Worm (Caenorhabditis elegans): Measurements from ENCODE around the gene eat-2.
A peak's percentile ranks its signal among the peaks of the same experiment; 100 is the strongest.

The eat-2 gene

ce11 chrII:14154357-14154756 lies 17.1 kb downstream of the eat-2 start, which contains the start of gene Y48B6A.1 (continued):
- TF ChIP-seq hlh-11 (tag; optimal IDR thresholded peaks at IDR 0.05) (peak; percentile 81), ceh-62 (tag; optimal IDR thresholded peaks at IDR 0.05) (no peak), lin-15B (tag; optimal IDR thresholded peaks at IDR 0.05) (peak; percentile 88), dmd-6 (GFP tag; IDR thresholded peaks at IDR 0.05) (peak; percentile 84), daf-19 (GFP tag; conservative IDR thresholded peaks at IDR 0.05) (no peak), zip-11 (GFP tag; IDR thresholded peaks at IDR 0.05) (no peak), nhr-102 (tag; optimal IDR thresholded peaks at IDR 0.05) (peak; percentile 81), T26A8.4 (GFP tag; IDR thresholded peaks at IDR 0.05) (peak; percentile 79), ztf-11 (tag; optimal IDR thresholded peaks at IDR 0.05) (no peak), saeg-2 (GFP tag; IDR thresholded peaks at IDR 0.05) (0 out of 2 replicates have a peak, but pooled peaks have one; percentile 35), arid-1 (GFP tag; conservative IDR thresholded peaks at IDR 0.05) (peak; percentile 90), madf-5 (GFP tag; IDR thresholded peaks at IDR 0.05) (peak; percentile 50 to 62; a peak in 1 of 4 replicates), unc-39 (tag; optimal IDR thresholded peaks at IDR 0.05) (no peak), ctbp-1 (GFP tag; IDR thresholded peaks at IDR 0.05) (peak; percentile 63; the same call in 1 of the 2 replicates), nhr-111 (GFP tag; optimal IDR thresholded peaks at IDR 0.05) (no peak), unc-130 (GFP tag; optimal IDR thresholded peaks at IDR 0.05) (peak; percentile 97), madf-9 (GFP tag; conservative IDR thresholded peaks at IDR 0.05) (peak; percentile 87), T20F7.1 (GFP tag; optimal IDR thresholded peaks at IDR 0.05) (no peak), skn-1 (tag; optimal IDR thresholded peaks at IDR 0.05) (no peak), daf-16 (GFP tag; optimal IDR thresholded peaks at IDR 0.05) (peak in 1 of 2 experiments; percentile 16), daf-16 (tag; optimal IDR thresholded peaks at IDR 0.05) (peak; percentile 74), ceh-32 (tag; optimal IDR thresholded peaks at IDR 0.05; ENCODE audit: poor library complexity) (no peak), lir-3 (tag; optimal IDR thresholded peaks at IDR 0.05) (no peak), nhr-10 (tag; optimal IDR thresholded peaks at IDR 0.05) (peak; percentile 0), lin-38 (GFP tag; IDR thresholded peaks at IDR 0.05) (peak; percentile 99), nhr-77 (tag; optimal IDR thresholded peaks at IDR 0.05) (peak; percentile 99), ceh-28 (tag; optimal IDR thresholded peaks at IDR 0.05) (no peak), hif-1 (tag; optimal IDR thresholded peaks at IDR 0.05) (peak in 1 of 2 experiments; percentile 93), egl-27 (tag; optimal IDR thresholded peaks at IDR 0.05) (no peak), F49E8.2 (tag; optimal IDR thresholded peaks at IDR 0.05; ENCODE audit: borderline replicate concordance) (peak; percentile 58), ZK337.2 (GFP tag; IDR thresholded peaks at IDR 0.05) (peak; percentile 97), fkh-10 (GFP tag; optimal IDR thresholded peaks at IDR 0.05) (peak; percentile 86), nhr-76 (tag; optimal IDR thresholded peaks at IDR 0.05) (no peak), R02D3.7 (tag; optimal IDR thresholded peaks at IDR 0.05) (no peak), mep-1 (tag; optimal IDR thresholded peaks at IDR 0.05) (peak; percentile 94), ama-1 (optimal IDR thresholded peaks at IDR 0.05) (peak; percentile 73), pha-4 (GFP tag; IDR thresholded peaks at IDR 0.05) (peak; percentile 76; the same call in 1 of the 2 replicates), pha-4 (tag; optimal IDR thresholded peaks at IDR 0.05) (peak; percentile 99), nhr-25 (tag; optimal IDR thresholded peaks at IDR 0.05; ENCODE audit: borderline replicate concordance, insufficient read depth) (peak; percentile 77), Y75B8A.6 (GFP tag; IDR thresholded peaks at IDR 0.05) (no peak), snpc-1.2 (GFP tag; IDR thresholded peaks at IDR 0.05) (no peak), zag-1 (tag; optimal IDR thresholded peaks at IDR 0.05) (no peak), duxl-1 (tag; optimal IDR thresholded peaks at IDR 0.05; ENCODE audit: poor library complexity) (peak; percentile 88), zip-2 (tag; optimal IDR thresholded peaks at IDR 0.05) (peak; percentile 42), lin-13 (GFP tag; optimal IDR thresholded peaks at IDR 0.05) (peak; percentile 96), nhr-28 (tag; optimal IDR thresholded peaks at IDR 0.05) (peak; percentile 93), hlh-30 (tag; optimal IDR thresholded peaks at IDR 0.05; ENCODE audit: insufficient read depth) (peak; percentile 83), mes-2 (tag; optimal IDR thresholded peaks at IDR 0.05; ENCODE audit: poor library complexity, severe bottlenecking) (peak; percentile 99), ces-1 (GFP tag; optimal IDR thresholded peaks at IDR 0.05) (peak; percentile 17), set-16 (GFP tag; IDR thresholded peaks at IDR 0.05) (no peak), cey-2 (tag; optimal IDR thresholded peaks at IDR 0.05; ENCODE audit: borderline replicate concordance, insufficient read depth) (no peak)
